Worm (Caenorhabditis elegans) whole organism, L2 larva: ENCODE results near the gene clec-19.
"Not testable (repeated sequence)": the region's sequence is repeated elsewhere in the genome, so short reads cannot be mapped to it uniquely, and the experiment has no call there.

Experiments used
- C34F6.9 ChIP-seq: fragments of 150-350 bp; optimal IDR thresholded peaks from 2 replicates; lab custom pipeline; 2014; ENCODE audit warnings: missing biosample characterization, missing genetic modification characterization
- R02D3.7 ChIP-seq: fragments of 150-350 bp; optimal IDR thresholded peaks from 2 replicates; lab custom pipeline; 2014; ENCODE audit warnings: missing biosample characterization, missing genetic modification characterization
- Y55F3AM.14 ChIP-seq: fragments of 200-800 bp; sonication (Bioruptor generic); optimal IDR thresholded peaks from 2 replicates; lab custom pipeline; 2018; ENCODE audit warnings: mild to moderate bottlenecking, missing genetic modification characterization, missing compliant biosample characterization
- ZK546.5 ChIP-seq: sonication (generic microtip); optimal IDR thresholded peaks from 2 replicates; lab custom pipeline; 2017; ENCODE audit warnings: missing biosample characterization, missing genetic modification characterization
- alr-1 ChIP-seq: fragments of 150-350 bp; optimal IDR thresholded peaks from 2 replicates; lab custom pipeline; 2014; ENCODE audit warnings: missing biosample characterization, missing genetic modification characterization
- aly-2 ChIP-seq: fragments of 150-350 bp; optimal IDR thresholded peaks from 2 replicates; lab custom pipeline; 2014; ENCODE audit warnings: missing biosample characterization, missing genetic modification characterization
- ceh-16 ChIP-seq: fragments of 150-350 bp; optimal IDR thresholded peaks from 2 replicates; lab custom pipeline; 2014; ENCODE audit warnings: missing biosample characterization, missing genetic modification characterization
- ceh-82 ChIP-seq: fragments of 150-350 bp; optimal IDR thresholded peaks from 2 replicates; lab custom pipeline; 2014; ENCODE audit warnings: missing biosample characterization, missing genetic modification characterization
- crh-2 ChIP-seq: sonication (generic microtip); optimal IDR thresholded peaks from 2 replicates; lab custom pipeline; 2017; ENCODE audit warnings: missing biosample characterization, missing genetic modification characterization
- dmd-4 ChIP-seq: sonication (generic microtip); optimal IDR thresholded peaks from 2 replicates; lab custom pipeline; 2017; ENCODE audit warnings: missing biosample characterization, missing genetic modification characterization
- elt-1 ChIP-seq: fragments of 150-350 bp; optimal IDR thresholded peaks from 2 replicates; lab custom pipeline; 2014; ENCODE audit warnings: missing biosample characterization, missing genetic modification characterization
- fos-1 ChIP-seq: fragments of 150-350 bp; optimal IDR thresholded peaks from 2 replicates; lab custom pipeline; 2014; ENCODE audit warnings: missing biosample characterization, missing genetic modification characterization
- lin-13 ChIP-seq: fragments of 150-350 bp; optimal IDR thresholded peaks from 2 replicates; lab custom pipeline; 2014; ENCODE audit warnings: missing biosample characterization, missing genetic modification reagents, missing genetic modification characterization
- lin-39 ChIP-seq: fragments of 150-350 bp; optimal IDR thresholded peaks from 2 replicates; lab custom pipeline; 2014; ENCODE audit warnings: missing biosample characterization, missing genetic modification reagents, missing genetic modification characterization
- lsy-2 ChIP-seq, 2 experiments: fragments of 150-350 bp in 1 of 2; sonication (generic microtip) in 1 of 2; optimal IDR thresholded peaks; 2 replicates each; lab custom pipeline; 2014 to 2017; ENCODE audit warnings: missing biosample characterization in 2 of 2, missing genetic modification characterization in 2 of 2
- mbf-1 ChIP-seq: sonication (generic microtip); optimal IDR thresholded peaks from 2 replicates; lab custom pipeline; 2017; ENCODE audit warnings: missing biosample characterization, missing genetic modification characterization
- mdl-1 ChIP-seq, 2 experiments: fragments of 150-350 bp in 1 of 2; sonication (generic microtip) in 1 of 2; optimal IDR thresholded peaks; 2 replicates each; lab custom pipeline; 2017; ENCODE audit warnings: missing biosample characterization in 2 of 2, missing genetic modification characterization in 2 of 2
- nhr-11 ChIP-seq: fragments of 150-350 bp; optimal IDR thresholded peaks from 2 replicates; lab custom pipeline; 2014; ENCODE audit warnings: missing biosample characterization, missing genetic modification characterization
- nhr-21 ChIP-seq: fragments of 150-350 bp; optimal IDR thresholded peaks from 2 replicates; lab custom pipeline; 2014; ENCODE audit warnings: missing biosample characterization, missing genetic modification characterization
- nhr-237 ChIP-seq: fragments of 150-350 bp; optimal IDR thresholded peaks from 2 replicates; lab custom pipeline; 2014; ENCODE audit warnings: missing biosample characterization, missing genetic modification characterization
- nhr-25 ChIP-seq: fragments of 150-350 bp; sonication (generic microtip); optimal IDR thresholded peaks from 3 replicates; lab custom pipeline; 2014; ENCODE audit warnings: missing biosample characterization, missing genetic modification characterization
- nhr-77 ChIP-seq: fragments of 150-350 bp; optimal IDR thresholded peaks from 2 replicates; lab custom pipeline; 2014; ENCODE audit warnings: missing biosample characterization, missing genetic modification characterization
- sem-4 ChIP-seq: fragments of 150-350 bp; optimal IDR thresholded peaks from 2 replicates; lab custom pipeline; 2014; ENCODE audit warnings: missing biosample characterization, missing genetic modification reagents, missing genetic modification characterization
- skn-1 ChIP-seq: sonication (generic microtip); optimal IDR thresholded peaks from 2 replicates; lab custom pipeline; 2017; ENCODE audit warnings: missing biosample characterization, missing genetic modification characterization
- sma-3 ChIP-seq: sonication (generic microtip); optimal IDR thresholded peaks from 2 replicates; lab custom pipeline; 2016; ENCODE audit warnings: missing genetic modification reagents, missing genetic modification characterization, missing compliant biosample characterization
- sma-9 ChIP-seq, 2 experiments: fragments of 150-350 bp in 1 of 2; sonication (generic microtip) in 1 of 2; optimal IDR thresholded peaks; 2 replicates each; lab custom pipeline; 2014 to 2016; ENCODE audit warnings: missing genetic modification characterization in 2 of 2, mild to moderate bottlenecking in 1 of 2, missing biosample characterization in 1 of 2, missing compliant biosample characterization in 1 of 2, missing genetic modification reagents in 1 of 2, moderate library complexity in 1 of 2
- snpc-4 ChIP-seq: fragments of 150-350 bp; optimal IDR thresholded peaks from 2 replicates; lab custom pipeline; 2014; ENCODE audit warnings: missing biosample characterization, missing genetic modification characterization
- unc-39 ChIP-seq: fragments of 150-350 bp; optimal IDR thresholded peaks from 2 replicates; lab custom pipeline; 2014; ENCODE audit warnings: missing biosample characterization, missing genetic modification characterization
- unc-62 ChIP-seq: fragments of 150-350 bp; optimal IDR thresholded peaks from 2 replicates; lab custom pipeline; 2014; ENCODE audit warnings: missing biosample characterization, missing genetic modification reagents, missing genetic modification characterization
- zag-1 ChIP-seq: fragments of 150-350 bp; optimal IDR thresholded peaks from 2 replicates; lab custom pipeline; 2014; ENCODE audit warnings: missing biosample characterization, missing genetic modification characterization
- ztf-1 ChIP-seq: fragments of 200-800 bp; sonication (Bioruptor generic); conservative IDR thresholded peaks from 2 replicates; pipeline ENCODE4 v1.3.6; 2022; ENCODE audit warnings: missing genetic modification characterization, missing compliant biosample characterization

Gene clec-19

DNA sequence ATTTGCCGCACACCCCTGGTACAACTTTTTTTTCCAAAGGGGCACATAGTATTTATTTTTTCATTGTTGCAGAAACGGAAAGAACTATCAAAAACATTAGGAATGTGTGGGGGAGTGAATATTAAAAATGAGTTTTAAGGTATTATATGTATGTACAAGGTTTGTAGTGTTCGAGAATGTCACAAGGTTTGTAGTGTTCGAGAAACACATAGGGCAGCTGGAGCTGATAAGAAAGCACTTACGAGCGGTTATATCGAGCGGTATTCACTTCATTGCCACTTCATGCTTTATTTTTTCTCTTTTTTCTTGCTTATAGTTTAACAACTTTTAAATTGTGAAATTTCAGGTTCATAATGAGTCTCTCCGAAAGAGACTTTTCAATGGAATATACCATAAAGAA lies 23.2 kb downstream of the clec-19 start:
- peak; percentile 34 for TF ChIP-seq fos-1 (tag; lab: Kevin White, UChicago)
- TF ChIP-seq, all 48 proteins: peak for 1; not testable (repeated sequence) for 47

DNA sequence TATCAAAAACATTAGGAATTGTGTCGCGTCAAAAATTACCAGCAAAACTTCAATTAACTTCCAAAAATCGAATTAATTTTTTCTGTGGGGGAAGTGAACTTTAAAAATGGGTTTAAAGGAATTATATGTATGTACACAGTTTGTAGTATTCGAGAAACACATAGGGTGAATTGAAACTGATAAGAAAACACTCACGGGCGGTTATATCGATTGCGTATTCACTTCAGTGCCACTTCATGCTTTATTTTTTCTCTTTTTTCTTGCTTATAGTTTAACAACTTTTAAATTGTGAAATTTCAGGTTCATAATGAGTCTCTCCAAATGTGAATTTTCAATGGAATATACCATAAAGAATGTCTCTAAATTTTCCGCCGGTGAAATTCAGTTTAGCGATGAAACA lies 27.1 kb downstream of the clec-19 start, which contains the start of gene math-26:
Gene math-26 (plus strand): TSS at position 301 of the 400 bp plus-strand sequence.
- TF ChIP-seq C34F6.9 (tag; lab: Kevin White, UChicago); ceh-82 (tag; lab: Kevin White, UChicago); unc-62 (GFP tag; lab: Kevin White, UChicago): not testable (repeated sequence)

DNA sequence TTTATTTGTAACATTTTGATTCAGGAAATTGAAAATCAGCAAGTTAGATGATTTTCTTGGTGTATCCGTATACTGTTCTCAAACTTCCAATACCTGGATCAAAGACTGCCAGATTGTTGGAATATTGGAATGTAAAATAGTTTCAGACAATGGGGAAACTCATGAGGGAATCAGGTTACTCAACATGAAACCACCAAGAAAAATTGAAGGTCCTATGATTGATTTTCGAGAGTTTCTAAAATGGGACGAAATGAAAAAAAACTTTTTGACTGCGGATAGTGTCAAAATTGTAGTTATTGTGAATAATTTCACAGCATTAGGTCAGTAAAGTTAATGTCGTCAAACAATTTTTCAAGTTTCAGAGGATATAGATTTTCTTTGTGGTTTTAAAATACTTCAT lies 27.5 kb downstream of the clec-19 start, which contains the start of gene math-3:
Gene math-3 (plus strand): TSS at position 301 of the 400 bp plus-strand sequence.
- TF ChIP-seq sma-9 (GFP tag; optimal IDR thresholded peaks at IDR 0.05; lab: Kevin White, UChicago) (no peak), sma-9 (tag; optimal IDR thresholded peaks at IDR 0.05; lab: Kevin White, UChicago) (no peak), sem-4 (tag; lab: Kevin White, UChicago) (no peak), mbf-1 (tag; lab: Kevin White, UChicago) (no peak), elt-1 (tag; lab: Kevin White, UChicago) (no peak), snpc-4 (tag; lab: Kevin White, UChicago) (no peak), fos-1 (tag; lab: Kevin White, UChicago) (no peak), nhr-21 (no peak)

DNA sequence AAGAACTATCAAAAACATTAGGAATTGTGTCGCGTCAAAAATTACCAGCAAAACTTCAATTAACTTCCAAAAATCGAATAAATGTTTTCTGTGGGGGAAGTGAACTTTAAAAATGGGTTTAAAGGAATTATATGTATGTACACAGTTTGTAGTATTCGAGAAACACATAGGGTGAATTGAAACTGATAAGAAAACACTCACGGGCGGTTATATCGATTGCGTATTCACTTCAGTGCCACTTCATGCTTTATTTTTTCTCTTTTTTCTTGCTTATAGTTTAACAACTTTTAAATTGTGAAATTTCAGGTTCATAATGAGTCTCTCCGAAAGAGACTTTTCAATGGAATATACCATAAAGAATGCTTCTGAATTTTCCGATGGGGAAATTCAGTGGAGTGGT lies 31.0 kb downstream of the clec-19 start, which contains the start of gene F36H5.14:
Gene F36H5.14 (plus strand): TSS at position 301 of the 400 bp plus-strand sequence.
- not testable (repeated sequence) for TF ChIP-seq nhr-11, zag-1, crh-2 (tag; lab: Kevin White, UChicago)

DNA sequence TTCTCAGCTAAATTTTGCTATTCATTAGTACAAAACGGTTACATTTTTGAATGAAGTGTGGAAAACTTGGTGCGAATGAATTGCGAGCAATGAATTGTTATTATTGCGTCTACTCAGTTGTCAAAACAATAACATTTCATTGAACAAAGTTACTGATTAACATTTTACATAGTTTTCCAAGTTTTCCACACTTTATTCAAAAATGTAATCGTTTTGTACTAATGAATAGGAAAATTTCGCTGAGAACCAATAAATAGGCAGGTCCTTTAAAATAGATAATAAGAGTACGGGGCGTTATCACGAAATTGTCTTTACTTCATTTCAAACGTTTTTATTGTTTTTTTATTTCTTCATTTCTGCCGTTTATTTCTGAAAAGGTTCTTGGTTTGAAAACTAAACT lies 38.2 kb downstream of the clec-19 start, which contains the start of gene math-4:
Gene math-4 (minus strand): TSS at position 101 of the 400 bp plus-strand sequence.
- TF ChIP-seq sma-3 (GFP tag; lab: Kevin White, UChicago) (no peak), alr-1 (tag; lab: Kevin White, UChicago) (no peak), nhr-25 (no peak), ZK546.5 (tag; lab: Kevin White, UChicago) (no peak), nhr-77 (tag; lab: Kevin White, UChicago) (no peak), lin-13 (GFP tag; lab: Kevin White, UChicago) (no peak), dmd-4 (tag; lab: Kevin White, UChicago) (no peak), R02D3.7 (tag; lab: Kevin White, UChicago) (no peak), unc-39 (tag; lab: Kevin White, UChicago) (no peak), crh-2 (tag; lab: Kevin White, UChicago) (no peak), unc-62 (GFP tag; lab: Kevin White, UChicago) (no peak), lin-39 (tag; lab: Kevin White, UChicago) (no peak), skn-1 (no peak), lsy-2 (tag; optimal IDR thresholded peaks at IDR 0.05; lab: Kevin White, UChicago) (no peak), aly-2 (tag; lab: Kevin White, UChicago) (no peak), elt-1 (tag; lab: Kevin White, UChicago) (no peak), snpc-4 (tag; lab: Kevin White, UChicago) (no peak), ztf-1 (GFP tag; lab: Robert Waterston, UW) (no peak)
- TF ChIP-seq, all 48 proteins: peak for 0

ce11 chrII:1784799-1785198 lies 40.5 kb downstream of the clec-19 start, which contains the start of gene C08F1.11:
C08F1.11 (minus strand) TSS chrII:1784899.
- TF ChIP-seq nhr-25 (no peak), mdl-1 (tag; optimal IDR thresholded peaks at IDR 0.05; lab: Kevin White, UChicago) (no peak), nhr-237 (tag; lab: Kevin White, UChicago) (no peak), dmd-4 (tag; lab: Kevin White, UChicago) (no peak), nhr-21 (no peak), ceh-16 (tag; lab: Kevin White, UChicago) (no peak), Y55F3AM.14 (GFP tag; lab: Kevin White, UChicago) (no peak), mbf-1 (tag; lab: Kevin White, UChicago) (no peak), lsy-2 (tag; optimal IDR thresholded peaks at IDR 0.05; lab: Kevin White, UChicago) (no peak)
